Worm (Caenorhabditis elegans) whole organism, L2 larva: Measurements from ENCODE around the gene dnc-1.
A peak's percentile ranks its signal among the peaks of the same experiment; 100 is the strongest.

Source experiments
- aly-2 ChIP-seq: fragments of 150-350 bp; optimal IDR thresholded peaks from 2 replicates; lab custom pipeline; 2014; ENCODE audit warnings: missing biosample characterization, missing genetic modification characterization
- ceh-16 ChIP-seq: fragments of 150-350 bp; optimal IDR thresholded peaks from 2 replicates; lab custom pipeline; 2014; ENCODE audit warnings: missing biosample characterization, missing genetic modification characterization
- egl-27 ChIP-seq: sonication (generic microtip); optimal IDR thresholded peaks from 3 replicates; lab custom pipeline; 2017; ENCODE audit warnings: missing biosample characterization, missing genetic modification reagents, missing genetic modification characterization
- fos-1 ChIP-seq: fragments of 150-350 bp; optimal IDR thresholded peaks from 2 replicates; lab custom pipeline; 2014; ENCODE audit warnings: missing biosample characterization, missing genetic modification characterization
- lin-13 ChIP-seq: fragments of 150-350 bp; optimal IDR thresholded peaks from 2 replicates; lab custom pipeline; 2014; ENCODE audit warnings: missing biosample characterization, missing genetic modification reagents, missing genetic modification characterization
- mdl-1 ChIP-seq, 2 experiments: fragments of 150-350 bp in 1 of 2; sonication (generic microtip) in 1 of 2; optimal IDR thresholded peaks; 2 replicates each; lab custom pipeline; 2017; ENCODE audit warnings: missing biosample characterization in 2 of 2, missing genetic modification characterization in 2 of 2
- nhr-10 ChIP-seq: sonication (generic microtip); optimal IDR thresholded peaks from 2 replicates; lab custom pipeline; 2017; ENCODE audit warnings: missing biosample characterization, missing genetic modification characterization
- sma-3 ChIP-seq: sonication (generic microtip); optimal IDR thresholded peaks from 2 replicates; lab custom pipeline; 2016; ENCODE audit warnings: missing genetic modification reagents, missing genetic modification characterization, missing compliant biosample characterization
- snpc-4 ChIP-seq: fragments of 150-350 bp; optimal IDR thresholded peaks from 2 replicates; lab custom pipeline; 2014; ENCODE audit warnings: missing biosample characterization, missing genetic modification characterization
- zag-1 ChIP-seq: fragments of 150-350 bp; optimal IDR thresholded peaks from 2 replicates; lab custom pipeline; 2014; ENCODE audit warnings: missing biosample characterization, missing genetic modification characterization

- no peak for TF ChIP-seq zag-1
- no peak for TF ChIP-seq mdl-1 (tag; optimal IDR thresholded peaks at IDR 0.05; lab: Kevin White, UChicago)
- no peak for TF ChIP-seq lin-13 (GFP tag; lab: Kevin White, UChicago)
- TF ChIP-seq egl-27 (tag; lab: Kevin White, UChicago): no peak
- TF ChIP-seq fos-1 (tag; lab: Kevin White, UChicago): peak; percentile 70
- TF ChIP-seq snpc-4 (tag; lab: Kevin White, UChicago): no peak
- TF ChIP-seq sma-3 (GFP tag; lab: Kevin White, UChicago): peak; percentile 48
- no peak for TF ChIP-seq nhr-10
- no peak for TF ChIP-seq ceh-16 (tag; lab: Kevin White, UChicago)
- TF ChIP-seq aly-2 (tag; lab: Kevin White, UChicago): no peak
Measured at ce11 chrIV:10909708-10910107, 23.3 kb downstream of the dnc-1 start, which contains the start of gene pyk-2.
